Fruit fly (Drosophila melanogaster): ENCODE data around the gene Syn.

The Syn gene

dm6 chr3R:10144103-10144998, 46.1 kb upstream of the Syn start, which contains the start of the genes TAF1B and Invadolysin (continued):
- TF ChIP-seq exex (tag; optimal IDR thresholded peaks at IDR 0.05) (peak; percentile 36), CG17361 (GFP tag; IDR thresholded peaks at IDR 0.05) (peak; percentile 77; the same call in 2 of the 3 replicates), Oli (tag; optimal IDR thresholded peaks at IDR 0.05) (peak; percentile 28), mld (GFP tag; IDR thresholded peaks at IDR 0.05; ENCODE audit: partially characterized antibody) (peak; percentile 88), CG10462 (GFP tag; optimal IDR thresholded peaks at IDR 0.05) (peak; percentile 18), CG12769 (tag; optimal IDR thresholded peaks at IDR 0.05) (peak; percentile 45), toy (GFP tag; IDR thresholded peaks at IDR 0.05) (no peak), CG2202 (tag; optimal IDR thresholded peaks at IDR 0.05) (no peak), dmrt99B (tag; optimal IDR thresholded peaks at IDR 0.05) (peak; percentile 22), zen2 (GFP tag; IDR thresholded peaks at IDR 0.05; ENCODE audit: partially characterized antibody) (no peak; the same call in 1 of the 3 replicates), CG16779 (GFP tag; IDR thresholded peaks at IDR 0.05) (no peak), seq (GFP tag; IDR thresholded peaks at IDR 0.05) (peak; percentile 22; the same call in 1 of the 2 replicates), CG16815 (GFP tag; optimal IDR thresholded peaks at IDR 0.05) (no peak), CG1647 (GFP tag; optimal IDR thresholded peaks at IDR 0.05) (peak; percentile 14), esg (GFP tag; conservative IDR thresholded peaks at IDR 0.05) (peak; percentile 24; the same call in 1 of the 2 replicates), CG5953 (GFP tag; IDR thresholded peaks at IDR 0.05) (no peak), Sry-δ (GFP tag; optimal IDR thresholded peaks at IDR 0.05) (peak; percentile 88), CG31388 (GFP tag; optimal IDR thresholded peaks at IDR 0.05) (no peak), CG9727 (GFP tag; optimal IDR thresholded peaks at IDR 0.05) (peak; percentile 65), oc (tag; optimal IDR thresholded peaks at IDR 0.05) (peak; percentile 15), wdn (GFP tag; IDR thresholded peaks at IDR 0.05) (peak; percentile 13; the same call in 1 of the 2 replicates), Mes4 (GFP tag; optimal IDR thresholded peaks at IDR 0.05) (peak; percentile 37), Tbp (GFP tag; optimal IDR thresholded peaks at IDR 0.05) (peak; percentile 11), Spps (tag; optimal IDR thresholded peaks at IDR 0.05) (no peak), CG16863 (GFP tag; optimal IDR thresholded peaks at IDR 0.05) (no peak), CG30431 (GFP tag; optimal IDR thresholded peaks at IDR 0.05) (no peak), scrt (GFP tag; optimal IDR thresholded peaks at IDR 0.05) (peak; percentile 6), lmd (GFP tag; IDR thresholded peaks at IDR 0.05) (peak; percentile 11; the same call in 1 of the 2 replicates), CG14014 (GFP tag; IDR thresholded peaks at IDR 0.05) (0 out of 2 replicates have a peak, but pooled peaks have one; percentile 30), slbo (GFP tag; IDR thresholded peaks at IDR 0.05) (peak; percentile 81), aop (GFP tag; IDR thresholded peaks at IDR 0.05) (no peak), CG13894 (tag; optimal IDR thresholded peaks at IDR 0.05) (peak; percentile 77), Ets65A (GFP tag) (peak; percentile 87), CG8478 (optimal IDR thresholded peaks at IDR 0.05) (no peak), insv (GFP tag; optimal IDR thresholded peaks at IDR 0.05) (peak in 1 of 2 experiments; percentile 39), CG9932 (GFP tag; IDR thresholded peaks at IDR 0.05) (peak; percentile 90), HLH4C (GFP tag; IDR thresholded peaks at IDR 0.05; ENCODE audit: partially characterized antibody) (peak; percentile 87), gro (GFP tag; optimal IDR thresholded peaks at IDR 0.05) (peak; percentile 50), Usf (GFP tag; optimal IDR thresholded peaks at IDR 0.05) (no peak), tx (GFP tag; optimal IDR thresholded peaks at IDR 0.05) (no peak), Dek (tag; optimal IDR thresholded peaks at IDR 0.05) (peak; percentile 55), CG31224 (GFP tag; IDR thresholded peaks at IDR 0.05) (no peak), Aef1 (GFP tag; IDR thresholded peaks at IDR 0.05) (0 out of 3 replicates have a peak, but pooled peaks have one; percentile 34), CG11085 (GFP tag; IDR thresholded peaks at IDR 0.05) (0 out of 2 replicates have a peak, but pooled peaks have one; percentile 40), D (optimal IDR thresholded peaks at IDR 0.05) (peak; percentile 72), D (GFP tag; optimal IDR thresholded peaks at IDR 0.05) (no peak), CG12071 (GFP tag; optimal IDR thresholded peaks at IDR 0.05) (peak; percentile 51), ato (GFP tag; IDR thresholded peaks at IDR 0.05; ENCODE audit: partially characterized antibody) (peak; percentile 75), Six4 (GFP tag; optimal IDR thresholded peaks at IDR 0.05) (peak; percentile 33)

Measured in whole organism, embryonic.